Fruit fly (Drosophila melanogaster): ENCODE data around the gene CG33177.

Gene CG33177

DNA sequence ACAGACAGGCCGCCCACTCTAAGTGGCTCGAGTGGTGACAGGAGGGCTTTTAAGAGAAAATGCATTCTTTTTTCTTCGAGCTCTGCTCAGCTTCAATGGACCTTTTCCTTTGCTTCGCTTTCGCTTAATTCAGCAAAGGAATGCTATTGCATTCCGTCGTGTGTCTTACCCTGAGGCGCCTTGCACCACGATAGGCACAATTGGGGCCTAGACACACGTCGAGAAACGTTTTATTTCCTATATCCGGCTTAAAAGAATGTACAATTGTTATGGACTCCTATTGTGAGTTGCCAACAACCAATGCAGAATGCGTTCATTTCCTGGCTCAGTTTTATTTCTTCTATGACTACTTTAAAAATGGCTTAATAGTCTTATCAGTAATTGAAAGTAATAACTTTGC, 10.0 kb downstream of the CG33177 start (continued):
- TF ChIP-seq Pdp1 (GFP tag; optimal IDR thresholded peaks at IDR 0.05) (no peak), ham (GFP tag; IDR thresholded peaks at IDR 0.05) (no peak), Hr39 (optimal IDR thresholded peaks at IDR 0.05) (no peak), Kr (GFP tag; optimal IDR thresholded peaks at IDR 0.05) (no peak), CG13287 (GFP tag; IDR thresholded peaks at IDR 0.05; ENCODE audit: partially characterized antibody) (no peak), hkb (optimal IDR thresholded peaks at IDR 0.05) (no peak), hkb (GFP tag; IDR thresholded peaks at IDR 0.05) (no peak), NC2α (GFP tag; optimal IDR thresholded peaks at IDR 0.05) (no peak), Side (GFP tag; optimal IDR thresholded peaks at IDR 0.05) (no peak), HLH4C (GFP tag; IDR thresholded peaks at IDR 0.05; ENCODE audit: partially characterized antibody) (0 out of 3 replicates have a peak, but pooled peaks have one; percentile 8), Ets97D (GFP tag; optimal IDR thresholded peaks at IDR 0.05) (peak; percentile 6), CG5953 (GFP tag; IDR thresholded peaks at IDR 0.05) (no peak), CG2678 (tag; optimal IDR thresholded peaks at IDR 0.05) (no peak), Fer2 (tag; optimal IDR thresholded peaks at IDR 0.05) (no peak), slbo (GFP tag; IDR thresholded peaks at IDR 0.05) (no peak), Elba2 (GFP tag; optimal IDR thresholded peaks at IDR 0.05) (no peak), CG17328 (GFP tag; IDR thresholded peaks at IDR 0.05) (no peak), so (GFP tag; IDR thresholded peaks at IDR 0.05) (no peak), Optix (GFP tag; IDR thresholded peaks at IDR 0.05) (no peak), CG4730 (GFP tag; IDR thresholded peaks at IDR 0.05) (no peak), sug (tag; optimal IDR thresholded peaks at IDR 0.05) (no peak), CG18764 (GFP tag; optimal IDR thresholded peaks at IDR 0.05) (peak; percentile 96), CG15696 (tag; optimal IDR thresholded peaks at IDR 0.05) (peak; percentile 1), Sox102F (GFP tag; optimal IDR thresholded peaks at IDR 0.05) (no peak), ems (GFP tag; optimal IDR thresholded peaks at IDR 0.05) (no peak), Abd-B (GFP tag; optimal IDR thresholded peaks at IDR 0.05) (no peak), cwo (GFP tag; optimal IDR thresholded peaks at IDR 0.05) (no peak), CG14014 (GFP tag; IDR thresholded peaks at IDR 0.05) (no peak), B-H2 (GFP tag; optimal IDR thresholded peaks at IDR 0.05) (no peak), fd64A (GFP tag; optimal IDR thresholded peaks at IDR 0.05) (no peak)

DNA sequence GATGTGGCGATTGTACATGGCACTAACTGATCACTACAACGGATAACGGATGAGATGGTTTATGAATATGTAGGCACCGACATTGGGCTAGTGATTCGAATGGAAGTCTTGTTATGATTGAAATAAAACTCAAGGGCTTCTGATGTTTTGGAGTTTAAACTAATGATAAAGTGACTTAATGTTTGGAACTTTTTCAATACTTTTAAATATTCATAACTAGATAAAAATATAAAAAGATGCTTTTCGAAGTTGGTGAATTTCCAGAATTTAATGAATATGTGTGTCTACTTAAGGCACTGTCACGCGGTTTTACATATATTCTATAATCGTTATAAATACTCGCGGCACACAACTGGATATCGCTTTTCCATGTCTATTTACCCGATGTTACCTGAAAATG, 14.8 kb downstream of the CG33177 start, which contains the start of gene CG9072:
CG9072 (minus strand) TSS at position 101 of the 400 bp plus-strand sequence.
- no peak for TF ChIP-seq CG17912 (GFP tag; optimal IDR thresholded peaks at IDR 0.05)
- TF ChIP-seq CG4820 (GFP tag; optimal IDR thresholded peaks at IDR 0.05), result no peak
- TF ChIP-seq yki (optimal IDR thresholded peaks at IDR 0.05), result no peak
- TF ChIP-seq MTF-1 (GFP tag; optimal IDR thresholded peaks at IDR 0.05; ENCODE audit: borderline replicate concordance), result no peak
- no peak for TF ChIP-seq mld (GFP tag; IDR thresholded peaks at IDR 0.05; ENCODE audit: partially characterized antibody)
- TF ChIP-seq tup (GFP tag; optimal IDR thresholded peaks at IDR 0.05), result no peak
- no peak for TF ChIP-seq CG13424 (tag; optimal IDR thresholded peaks at IDR 0.05)
- no peak for TF ChIP-seq sens-2 (GFP tag; IDR thresholded peaks at IDR 0.05)
- no peak for TF ChIP-seq Bdp1 (GFP tag; optimal IDR thresholded peaks at IDR 0.05)
- no peak for TF ChIP-seq CG18619 (GFP tag; optimal IDR thresholded peaks at IDR 0.05)
- TF ChIP-seq zen (tag; optimal IDR thresholded peaks at IDR 0.05), result no peak
- no peak for TF ChIP-seq CG11696 (GFP tag; IDR thresholded peaks at IDR 0.05)
- TF ChIP-seq lab (GFP tag; optimal IDR thresholded peaks at IDR 0.05), result no peak
- TF ChIP-seq mam (GFP tag; optimal IDR thresholded peaks at IDR 0.05), result no peak
- TF ChIP-seq lilli (GFP tag; optimal IDR thresholded peaks at IDR 0.05), result no peak
- no peak for TF ChIP-seq CG9932 (GFP tag; IDR thresholded peaks at IDR 0.05)
- TF ChIP-seq NC2α (GFP tag; optimal IDR thresholded peaks at IDR 0.05), result no peak

All from whole organism, embryonic.